Fruit fly (Drosophila melanogaster): Measurements from ENCODE around the gene Pdha.

The Pdha gene

DNA sequence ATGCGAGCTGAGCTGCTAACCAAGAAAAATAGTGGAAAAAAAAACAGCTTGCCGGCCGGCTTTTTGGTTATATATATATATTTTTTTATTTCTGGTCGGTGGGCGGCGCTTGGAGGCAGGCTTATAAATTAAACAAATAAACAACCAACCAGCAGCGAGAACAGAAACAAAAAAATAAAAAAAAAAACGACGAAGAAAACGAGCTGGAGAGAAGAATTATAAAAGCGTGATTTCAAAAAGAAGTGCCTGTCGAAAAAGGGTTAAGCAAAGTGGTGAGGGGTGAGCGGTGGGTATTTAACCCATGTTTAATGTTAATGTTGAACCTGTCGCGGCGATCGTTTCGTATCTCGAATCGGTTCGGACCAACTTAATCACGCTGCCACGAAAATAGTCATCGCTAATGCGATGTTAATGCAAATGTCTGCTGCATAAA, 30.9 kb upstream of the Pdha start (continued):
- no peak for TF ChIP-seq CG34406 (GFP tag; optimal IDR thresholded peaks at IDR 0.05)
- TF ChIP-seq CG8632 (GFP tag; optimal IDR thresholded peaks at IDR 0.05): no peak
- peak; percentile 11 to 65 for TF ChIP-seq ss (GFP tag; optimal IDR thresholded peaks at IDR 0.05)
- no peak for TF ChIP-seq Sox15 (GFP tag; optimal IDR thresholded peaks at IDR 0.05)

DNA sequence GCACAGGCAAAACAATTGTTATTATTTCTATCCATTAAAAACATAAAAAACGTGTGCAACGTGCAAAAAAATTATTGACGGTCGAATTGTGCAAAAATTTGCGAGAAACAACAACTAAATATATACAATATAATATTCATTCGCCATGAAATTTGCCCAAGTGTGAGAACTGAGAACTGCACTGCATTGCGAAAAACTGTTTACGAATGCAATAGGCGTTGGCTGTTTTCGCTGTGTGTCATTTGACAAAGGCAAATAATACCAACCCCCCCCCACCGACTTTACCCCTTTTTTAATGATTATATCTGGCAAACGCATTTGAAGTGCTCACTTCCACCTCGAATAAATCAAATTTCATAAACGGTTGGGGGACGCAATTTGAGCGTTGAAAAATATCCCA, 27.0 kb upstream of the Pdha start:
- TF ChIP-seq Sox102F (GFP tag; optimal IDR thresholded peaks at IDR 0.05): no peak
- TF ChIP-seq spab (GFP tag; optimal IDR thresholded peaks at IDR 0.05): no peak
- no peak for TF ChIP-seq fd59A (GFP tag; optimal IDR thresholded peaks at IDR 0.05)
- no peak for TF ChIP-seq CG11902 (GFP tag; optimal IDR thresholded peaks at IDR 0.05)
- no peak for TF ChIP-seq CG3032 (tag; optimal IDR thresholded peaks at IDR 0.05)
- TF ChIP-seq salr (GFP tag; optimal IDR thresholded peaks at IDR 0.05): no peak
- no peak for TF ChIP-seq CG6792 (GFP tag; optimal IDR thresholded peaks at IDR 0.05)
- no peak for TF ChIP-seq CG6163 (GFP tag; IDR thresholded peaks at IDR 0.05)

DNA sequence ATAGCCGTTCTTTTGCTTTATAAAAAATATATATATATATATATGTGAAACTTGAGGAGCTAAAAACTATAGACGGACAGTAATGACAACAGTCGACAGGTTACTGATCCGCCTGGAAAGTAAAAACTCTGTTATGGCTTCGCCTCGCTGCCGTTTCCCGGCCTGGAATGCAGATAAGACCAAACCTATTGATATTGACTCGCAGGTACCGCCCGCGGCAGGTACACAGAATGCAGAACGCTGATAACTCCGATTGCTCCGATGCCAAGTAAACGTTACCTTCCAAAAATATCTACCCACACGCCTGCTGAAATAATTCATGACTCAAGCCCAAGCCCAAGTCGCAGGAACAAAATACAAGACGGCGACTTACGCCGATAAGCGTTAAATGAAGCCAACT, 24.7 kb upstream of the Pdha start:
- TF ChIP-seq CG10631 (GFP tag; optimal IDR thresholded peaks at IDR 0.05) (peak; percentile 27), fd85E (GFP tag; optimal IDR thresholded peaks at IDR 0.05) (no peak), esn (GFP tag; optimal IDR thresholded peaks at IDR 0.05) (peak; percentile 30), vri (GFP tag; optimal IDR thresholded peaks at IDR 0.05) (peak; percentile 59), CG9139 (GFP tag; optimal IDR thresholded peaks at IDR 0.05) (peak; percentile 22), eg (GFP tag; IDR thresholded peaks at IDR 0.05) (0 out of 3 replicates have a peak, but pooled peaks have one; percentile 21), Eip78C (GFP tag) (peak; percentile 34), Hr38 (GFP tag; optimal IDR thresholded peaks at IDR 0.05) (no peak), Blimp-1 (GFP tag; optimal IDR thresholded peaks at IDR 0.05) (peak; percentile 33), Ets96B (tag; optimal IDR thresholded peaks at IDR 0.05) (no peak), lz (GFP tag; optimal IDR thresholded peaks at IDR 0.05) (no peak), CG1621 (tag; optimal IDR thresholded peaks at IDR 0.05) (no peak), CG6792 (GFP tag; optimal IDR thresholded peaks at IDR 0.05) (peak; percentile 5), net (GFP tag; optimal IDR thresholded peaks at IDR 0.05) (peak; percentile 12), CG8319 (GFP tag; optimal IDR thresholded peaks at IDR 0.05) (no peak), CG6163 (GFP tag; IDR thresholded peaks at IDR 0.05) (0 out of 3 replicates have a peak, but pooled peaks have one; percentile 34), ss (GFP tag; optimal IDR thresholded peaks at IDR 0.05) (peak in 1 of 2 experiments; percentile 55), pdm3 (GFP tag; optimal IDR thresholded peaks at IDR 0.05) (no peak), CG34406 (GFP tag; optimal IDR thresholded peaks at IDR 0.05) (peak; percentile 11), CG10669 (GFP tag; optimal IDR thresholded peaks at IDR 0.05) (no peak), CG8119 (GFP tag; IDR thresholded peaks at IDR 0.05) (no peak), CG3919 (GFP tag; optimal IDR thresholded peaks at IDR 0.05) (no peak), topi (GFP tag; optimal IDR thresholded peaks at IDR 0.05) (peak; percentile 6), cyc (GFP tag; optimal IDR thresholded peaks at IDR 0.05) (no peak), svp (GFP tag) (peak; percentile 52)

DNA sequence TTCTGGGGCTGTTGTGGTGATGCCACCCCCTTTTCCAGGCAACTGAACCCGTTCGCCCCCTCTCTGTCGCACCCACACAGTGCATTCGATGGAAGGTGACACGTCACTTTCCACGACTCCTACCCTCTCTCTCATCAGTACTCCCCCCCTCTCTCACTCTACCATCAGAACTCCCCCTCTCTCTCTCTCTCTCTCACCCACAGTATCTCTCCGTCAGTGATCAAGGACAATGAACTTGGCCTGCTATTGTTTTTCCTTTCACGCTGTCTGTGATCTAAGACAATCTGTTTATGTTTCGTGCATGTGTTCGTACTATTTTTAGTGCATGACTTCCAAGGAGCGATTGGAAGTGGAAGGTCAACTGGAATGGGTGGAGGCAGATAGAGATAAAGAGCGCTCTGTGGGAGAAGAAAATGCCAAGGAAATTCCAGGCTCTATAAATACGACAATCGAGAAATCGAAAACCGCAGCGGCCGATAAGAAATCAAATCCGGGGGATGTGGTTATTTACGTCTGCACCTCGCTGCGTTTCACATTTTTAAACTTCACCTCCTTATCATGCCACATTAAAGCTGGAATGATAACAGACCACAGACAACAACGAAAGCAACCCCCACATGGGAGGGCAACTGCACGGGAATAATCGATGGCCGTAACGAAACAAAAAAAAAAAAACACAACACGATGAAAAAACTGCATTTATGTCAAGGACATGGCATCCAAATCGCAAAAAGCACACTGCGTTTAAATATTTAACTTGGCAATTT, 23.8 kb upstream of the Pdha start:
- peak; percentile 95 for TF ChIP-seq svp (GFP tag)
- TF ChIP-seq CG8632 (GFP tag; optimal IDR thresholded peaks at IDR 0.05): no peak
- no peak for TF ChIP-seq Eip75B (GFP tag; optimal IDR thresholded peaks at IDR 0.05)
